Fruit fly (Drosophila melanogaster): ENCODE data around the gene ppk21.

Gene ppk21

DNA sequence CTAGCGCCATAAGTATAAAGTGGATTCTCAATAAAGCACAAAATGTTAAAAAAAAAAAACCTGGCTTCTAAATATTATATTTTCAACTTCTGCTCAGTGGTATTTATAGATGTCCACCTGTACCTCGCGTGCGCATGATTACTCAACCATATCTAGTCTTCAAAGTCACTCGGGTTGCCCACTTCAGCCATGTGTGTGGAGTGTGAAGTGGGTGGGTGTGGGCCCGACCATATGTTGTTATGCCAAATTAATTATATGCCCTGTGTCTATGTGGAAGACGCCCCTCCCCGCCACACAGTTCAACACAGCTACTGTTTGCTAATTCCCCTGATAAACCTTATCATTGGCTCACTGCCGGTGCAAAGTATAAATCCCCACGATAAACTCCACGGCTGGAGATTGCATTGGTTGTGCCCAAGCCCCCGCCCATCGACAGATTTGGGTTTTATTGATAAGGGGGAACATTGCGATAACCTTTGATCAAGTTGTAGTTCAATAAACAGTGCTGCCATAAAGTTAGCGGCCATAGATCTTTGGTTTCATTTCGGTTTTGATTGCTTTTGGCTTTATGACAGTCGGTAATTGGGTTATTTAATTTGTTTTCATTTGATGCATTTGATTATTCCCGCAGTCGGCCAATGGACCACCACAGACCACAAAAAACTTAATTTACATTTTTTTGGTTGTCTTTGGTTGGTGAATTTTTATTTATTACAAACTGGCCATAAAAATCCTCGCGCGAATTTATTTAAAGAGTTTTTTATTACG is 43.7 kb upstream of the ppk21 start (continued):
- TF ChIP-seq Oaz (GFP tag; IDR thresholded peaks at IDR 0.05) (no peak), CG6272 (GFP tag; IDR thresholded peaks at IDR 0.05) (no peak), gem (tag; optimal IDR thresholded peaks at IDR 0.05) (peak; percentile 7), Aef1 (GFP tag; IDR thresholded peaks at IDR 0.05) (no peak), CG4360 (GFP tag; IDR thresholded peaks at IDR 0.05) (no peak), onecut (GFP tag; IDR thresholded peaks at IDR 0.05) (no peak), ttk (GFP tag; IDR thresholded peaks at IDR 0.05) (no peak), CG12104 (GFP tag; optimal IDR thresholded peaks at IDR 0.05) (no peak), CG16863 (GFP tag; optimal IDR thresholded peaks at IDR 0.05) (no peak), MTF-1 (GFP tag; optimal IDR thresholded peaks at IDR 0.05; ENCODE audit: borderline replicate concordance) (no peak), fu2 (GFP tag; optimal IDR thresholded peaks at IDR 0.05) (no peak), Atf6 (GFP tag; IDR thresholded peaks at IDR 0.05) (no peak), CG7357 (GFP tag; IDR thresholded peaks at IDR 0.05) (no peak), yki (optimal IDR thresholded peaks at IDR 0.05) (no peak), Neu2 (GFP tag; optimal IDR thresholded peaks at IDR 0.05; ENCODE audit: borderline replicate concordance) (no peak), Hey (tag; optimal IDR thresholded peaks at IDR 0.05) (peak; percentile 71), BtbVII (GFP tag; optimal IDR thresholded peaks at IDR 0.05) (peak; percentile 55), CG8290 (GFP tag; optimal IDR thresholded peaks at IDR 0.05) (no peak), CG8290 (tag; optimal IDR thresholded peaks at IDR 0.05) (peak in 1 of 2 experiments; percentile 22), so (GFP tag; IDR thresholded peaks at IDR 0.05) (no peak), caup (GFP tag; optimal IDR thresholded peaks at IDR 0.05; ENCODE audit: severe bottlenecking) (peak; percentile 29), CG7987 (GFP tag; optimal IDR thresholded peaks at IDR 0.05) (peak; percentile 13), mirr (GFP tag; optimal IDR thresholded peaks at IDR 0.05) (peak; percentile 97), ind (GFP tag; optimal IDR thresholded peaks at IDR 0.05) (no peak), CG15479 (GFP tag; optimal IDR thresholded peaks at IDR 0.05) (no peak), Med (GFP tag) (peak; percentile 74), CG12942 (GFP tag; optimal IDR thresholded peaks at IDR 0.05) (no peak), Rfx (GFP tag; IDR thresholded peaks at IDR 0.05) (0 out of 2 replicates have a peak, but pooled peaks have one; percentile 10), Hr39 (optimal IDR thresholded peaks at IDR 0.05) (no peak), CG34376 (GFP tag; optimal IDR thresholded peaks at IDR 0.05) (peak; percentile 88), CG34224 (GFP tag; IDR thresholded peaks at IDR 0.05; ENCODE audit: partially characterized antibody) (no peak), GATAe (GFP tag; conservative IDR thresholded peaks at IDR 0.05) (peak; percentile 87), CG10321 (GFP tag; IDR thresholded peaks at IDR 0.05) (no peak), CG4424 (GFP tag; optimal IDR thresholded peaks at IDR 0.05) (no peak), Nf-YC (tag; optimal IDR thresholded peaks at IDR 0.05) (peak; percentile 23), slbo (GFP tag; IDR thresholded peaks at IDR 0.05) (peak; percentile 26; the same call in 1 of the 2 replicates), Pdp1 (GFP tag; optimal IDR thresholded peaks at IDR 0.05) (peak in 1 of 2 experiments; percentile 79), CG2199 (GFP tag; IDR thresholded peaks at IDR 0.05) (no peak), CG3838 (GFP tag; optimal IDR thresholded peaks at IDR 0.05) (no peak), Hr51 (GFP tag; optimal IDR thresholded peaks at IDR 0.05) (peak in 1 of 2 experiments; percentile 9), Usf (GFP tag; optimal IDR thresholded peaks at IDR 0.05) (no peak), sob (GFP tag; IDR thresholded peaks at IDR 0.05) (0 out of 2 replicates have a peak, but pooled peaks have one; percentile 27), crol (GFP tag; IDR thresholded peaks at IDR 0.05) (peak; percentile 46), usp (GFP tag; optimal IDR thresholded peaks at IDR 0.05) (no peak), lola (GFP tag; optimal IDR thresholded peaks at IDR 0.05) (no peak), dpn (GFP tag; optimal IDR thresholded peaks at IDR 0.05) (no peak), emc (GFP tag; optimal IDR thresholded peaks at IDR 0.05) (no peak), wek (GFP tag; optimal IDR thresholded peaks at IDR 0.05) (peak; percentile 12), sug (tag; optimal IDR thresholded peaks at IDR 0.05) (peak; percentile 71), HHEX (GFP tag; optimal IDR thresholded peaks at IDR 0.05) (peak; percentile 16), sens (GFP tag) (peak; percentile 72)

All from whole organism, embryonic.